Fruit fly (Drosophila melanogaster): ENCODE results near the gene X11Lbeta.
A peak's percentile ranks its signal among the peaks of the same experiment; 100 is the strongest.

Gene X11Lbeta

dm6 chrX:10717869-10718268 lies 90.3 kb downstream of the X11Lbeta start (continued):
- no peak for TF ChIP-seq schlank (tag; optimal IDR thresholded peaks at IDR 0.05)
- no peak for TF ChIP-seq CG3281 (GFP tag; optimal IDR thresholded peaks at IDR 0.05)
- no peak for TF ChIP-seq CG30020 (tag; optimal IDR thresholded peaks at IDR 0.05)
- TF ChIP-seq ab (GFP tag; optimal IDR thresholded peaks at IDR 0.05) = no peak
- no peak for TF ChIP-seq CG7745 (tag; optimal IDR thresholded peaks at IDR 0.05)
- TF ChIP-seq Ssrp (tag; optimal IDR thresholded peaks at IDR 0.05) = peak; percentile 36
- TF ChIP-seq slbo (GFP tag; IDR thresholded peaks at IDR 0.05) = 0 out of 2 replicates have a peak, but pooled peaks have one; percentile 25
- no peak for TF ChIP-seq Six4 (GFP tag; optimal IDR thresholded peaks at IDR 0.05)
- TF ChIP-seq CG7839 (tag; optimal IDR thresholded peaks at IDR 0.05) = peak; percentile 61
- TF ChIP-seq CG15479 (GFP tag; optimal IDR thresholded peaks at IDR 0.05) = no peak
- no peak for TF ChIP-seq CG6765 (GFP tag; optimal IDR thresholded peaks at IDR 0.05)
- TF ChIP-seq Elba2 (GFP tag; optimal IDR thresholded peaks at IDR 0.05) = no peak
- no peak for TF ChIP-seq Scr (GFP tag; IDR thresholded peaks at IDR 0.05; ENCODE audit: partially characterized antibody)
- TF ChIP-seq dmrt99B (tag; optimal IDR thresholded peaks at IDR 0.05) = peak; percentile 81
- no peak for TF ChIP-seq CG2889 (GFP tag; IDR thresholded peaks at IDR 0.05)
- no peak for TF ChIP-seq Gsc (GFP tag; IDR thresholded peaks at IDR 0.05)
- TF ChIP-seq Dref (GFP tag; IDR thresholded peaks at IDR 0.05) = no peak
- no peak for TF ChIP-seq ERR (GFP tag; optimal IDR thresholded peaks at IDR 0.05)
- TF ChIP-seq NFAT (GFP tag; IDR thresholded peaks at IDR 0.05) = no peak
- no peak for TF ChIP-seq Gug (GFP tag; IDR thresholded peaks at IDR 0.05)
- peak; percentile 30 for TF ChIP-seq CG30403 (GFP tag; optimal IDR thresholded peaks at IDR 0.05)
- TF ChIP-seq peb (GFP tag; IDR thresholded peaks at IDR 0.05) = no peak

- TF ChIP-seq dm (GFP tag; optimal IDR thresholded peaks at IDR 0.05) (no peak), CG31365 (tag; optimal IDR thresholded peaks at IDR 0.05) (no peak), zfh2 (GFP tag; optimal IDR thresholded peaks at IDR 0.05) (no peak), gce (GFP tag; IDR thresholded peaks at IDR 0.05) (no peak), tgo (GFP tag; IDR thresholded peaks at IDR 0.05) (no peak), vnd (GFP tag; IDR thresholded peaks at IDR 0.05; ENCODE audit: partially characterized antibody) (0 out of 3 replicates have a peak, but pooled peaks have one; percentile 28), CG3726 (GFP tag; IDR thresholded peaks at IDR 0.05) (no peak), CG8359 (GFP tag; optimal IDR thresholded peaks at IDR 0.05; ENCODE audit: borderline replicate concordance) (no peak), Xrp1 (GFP tag; IDR thresholded peaks at IDR 0.05) (no peak), CG2199 (GFP tag; IDR thresholded peaks at IDR 0.05) (no peak), ham (GFP tag; IDR thresholded peaks at IDR 0.05) (no peak), Bgb (GFP tag; IDR thresholded peaks at IDR 0.05; ENCODE audit: partially characterized antibody) (no peak), CG10565 (GFP tag; optimal IDR thresholded peaks at IDR 0.05) (no peak), CG11247 (GFP tag; IDR thresholded peaks at IDR 0.05) (no peak), kay (GFP tag; optimal IDR thresholded peaks at IDR 0.05) (no peak), az2 (GFP tag; optimal IDR thresholded peaks at IDR 0.05) (no peak), CG1647 (GFP tag; optimal IDR thresholded peaks at IDR 0.05) (no peak), ERR (GFP tag; optimal IDR thresholded peaks at IDR 0.05) (no peak), NC2α (GFP tag; optimal IDR thresholded peaks at IDR 0.05) (no peak), CG11085 (GFP tag; IDR thresholded peaks at IDR 0.05) (no peak), CG3838 (GFP tag; optimal IDR thresholded peaks at IDR 0.05) (no peak), CG1603 (tag; optimal IDR thresholded peaks at IDR 0.05) (no peak), CG9437 (GFP tag; optimal IDR thresholded peaks at IDR 0.05) (peak; percentile 9), CG2202 (tag; optimal IDR thresholded peaks at IDR 0.05) (no peak), emc (GFP tag; optimal IDR thresholded peaks at IDR 0.05) (no peak), gcm (GFP tag; optimal IDR thresholded peaks at IDR 0.05) (no peak), CG7556 (GFP tag; optimal IDR thresholded peaks at IDR 0.05) (no peak), exex (tag; optimal IDR thresholded peaks at IDR 0.05) (peak; percentile 51), CTCF (GFP tag; optimal IDR thresholded peaks at IDR 0.05) (no peak), CG12744 (GFP tag; optimal IDR thresholded peaks at IDR 0.05) (no peak), dimm (GFP tag; IDR thresholded peaks at IDR 0.05) (no peak), HmgZ (tag; optimal IDR thresholded peaks at IDR 0.05) (peak; percentile 1)
Observed at dm6 chrX:10719280-10719679, 91.7 kb downstream of the X11Lbeta start.
